Fruit fly (Drosophila melanogaster): ENCODE results near the gene yuri.

yuri gene

DNA sequence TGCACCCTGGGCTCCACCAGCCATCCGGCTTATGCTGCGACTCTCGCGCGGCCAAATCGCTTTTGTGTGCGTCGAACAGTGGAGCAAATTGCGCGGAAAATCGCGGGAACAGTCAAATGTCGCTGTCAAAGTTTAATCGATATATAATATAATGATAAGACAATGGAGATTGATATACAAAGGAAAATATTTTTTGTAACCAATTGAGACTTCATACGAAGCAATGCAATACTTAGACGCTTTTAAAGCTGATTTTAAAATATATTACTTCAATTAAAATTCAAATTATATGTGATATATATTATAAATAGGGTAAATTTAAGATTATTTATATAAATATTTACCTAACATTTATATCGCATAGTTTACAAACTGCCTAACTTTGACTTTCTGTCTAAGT lies 53.0 kb downstream of the yuri start:
- TF ChIP-seq CG14655 (GFP tag; optimal IDR thresholded peaks at IDR 0.05) (peak; percentile 15), CG8159 (tag; optimal IDR thresholded peaks at IDR 0.05) (peak; percentile 61), CG9948 (tag; optimal IDR thresholded peaks at IDR 0.05) (peak; percentile 35), CG13204 (GFP tag; optimal IDR thresholded peaks at IDR 0.05) (no peak), CG15710 (tag; optimal IDR thresholded peaks at IDR 0.05) (peak; percentile 1)

All from whole organism, pupa.